Comparison of ENCODE assay signal across 3 worm cellular contexts in the genomic region with DNA sequence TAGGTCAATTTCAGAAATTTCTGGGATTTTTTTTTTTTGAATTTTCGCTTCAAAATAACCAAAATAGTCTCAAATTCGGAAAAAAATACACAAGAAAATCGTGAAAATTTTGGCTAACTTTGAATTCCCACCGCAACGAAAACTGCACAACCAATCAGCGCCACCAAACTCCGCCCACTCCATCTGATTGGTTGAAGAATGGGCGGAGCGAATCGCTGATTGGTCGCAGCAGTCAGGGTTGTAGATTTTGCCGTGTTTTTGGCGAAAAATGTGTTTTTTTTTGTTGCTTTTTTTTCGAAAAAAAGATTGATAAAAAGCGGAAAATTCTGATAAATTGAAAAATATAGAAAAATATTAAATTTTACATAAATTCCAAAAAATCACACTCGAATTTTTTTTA.
TF ChIP-seq lines count a peak whose summit lies in the region.

No protein-coding gene starts in this region.

TF ChIP-seq in whole organism, L3 larva, 47 proteins besides CTCF, POLR2A, EP300 and RAD21:
- no peak for TF ChIP-seq ceh-28 (tag; optimal IDR thresholded peaks at IDR 0.05; lab: Kevin White, UChicago)
- TF ChIP-seq nfya-1 (tag; optimal IDR thresholded peaks at IDR 0.05; lab: Kevin White, UChicago; ENCODE audit: insufficient read depth): peak; percentile 90
- no peak for TF ChIP-seq nhr-237 (tag; optimal IDR thresholded peaks at IDR 0.05; lab: Kevin White, UChicago)
- TF ChIP-seq fkh-2 (tag; optimal IDR thresholded peaks at IDR 0.05; lab: Kevin White, UChicago): no peak
- TF ChIP-seq ztf-11 (tag; optimal IDR thresholded peaks at IDR 0.05; lab: Kevin White, UChicago): no peak
- no peak for TF ChIP-seq ama-1 (optimal IDR thresholded peaks at IDR 0.05; lab: Kevin White, UChicago)

TF ChIP-seq in whole organism, late embryonic, 69 proteins besides CTCF, POLR2A, EP300 and RAD21:
- TF ChIP-seq nfya-1 (tag; optimal IDR thresholded peaks at IDR 0.05; lab: Kevin White, UChicago) (peak; percentile 90), pha-4 (tag; optimal IDR thresholded peaks at IDR 0.05; lab: Kevin White, UChicago) (no peak)

TF ChIP-seq in whole organism, young adult, 124 proteins besides CTCF, POLR2A, EP300 and RAD21:
- TF ChIP-seq nfyb-1 (GFP tag; IDR thresholded peaks at IDR 0.05; lab: Robert Waterston, UW) (peak; percentile 45; the same call in 1 of the 2 replicates), zim-3 (tag; optimal IDR thresholded peaks at IDR 0.05; lab: Kevin White, UChicago) (no peak)
